Fruit fly (Drosophila melanogaster): Measurements from ENCODE around the gene Reps.

Gene Reps

dm6 chr2L:11105320-11105719 is 1.1 kb downstream of the Reps start:
- TF ChIP-seq pan (optimal IDR thresholded peaks at IDR 0.05) (no peak), usp (GFP tag; optimal IDR thresholded peaks at IDR 0.05) (no peak), Dll (optimal IDR thresholded peaks at IDR 0.05) (no peak), psq (optimal IDR thresholded peaks at IDR 0.05) (no peak), EcR (GFP tag; optimal IDR thresholded peaks at IDR 0.05) (no peak), CG8478 (optimal IDR thresholded peaks at IDR 0.05) (no peak)

dm6 chr2L:11100516-11101061 is 5.9 kb downstream of the Reps start, which contains the start of gene Ge-1:
Gene Ge-1 (minus strand): TSS chr2L:11100888.
- TF ChIP-seq pan (optimal IDR thresholded peaks at IDR 0.05) (no peak), EcR (GFP tag; optimal IDR thresholded peaks at IDR 0.05) (no peak), psq (optimal IDR thresholded peaks at IDR 0.05) (no peak), Dll (optimal IDR thresholded peaks at IDR 0.05) (no peak), usp (GFP tag; optimal IDR thresholded peaks at IDR 0.05) (no peak), CG8478 (optimal IDR thresholded peaks at IDR 0.05) (no peak)

- no peak for TF ChIP-seq Dll (optimal IDR thresholded peaks at IDR 0.05)
- no peak for TF ChIP-seq pan (optimal IDR thresholded peaks at IDR 0.05)
- TF ChIP-seq usp (GFP tag; optimal IDR thresholded peaks at IDR 0.05) = no peak
- TF ChIP-seq EcR (GFP tag; optimal IDR thresholded peaks at IDR 0.05) = no peak
- TF ChIP-seq CG8478 (optimal IDR thresholded peaks at IDR 0.05) = no peak
- no peak for TF ChIP-seq psq (optimal IDR thresholded peaks at IDR 0.05)
These were observed 15.3 kb downstream of the Reps start, which contains the start of gene Wdr59 for dm6 chr2L:11091111-11091510. Gene Wdr59 (plus strand): TSS chr2L:11091444.

DNA sequence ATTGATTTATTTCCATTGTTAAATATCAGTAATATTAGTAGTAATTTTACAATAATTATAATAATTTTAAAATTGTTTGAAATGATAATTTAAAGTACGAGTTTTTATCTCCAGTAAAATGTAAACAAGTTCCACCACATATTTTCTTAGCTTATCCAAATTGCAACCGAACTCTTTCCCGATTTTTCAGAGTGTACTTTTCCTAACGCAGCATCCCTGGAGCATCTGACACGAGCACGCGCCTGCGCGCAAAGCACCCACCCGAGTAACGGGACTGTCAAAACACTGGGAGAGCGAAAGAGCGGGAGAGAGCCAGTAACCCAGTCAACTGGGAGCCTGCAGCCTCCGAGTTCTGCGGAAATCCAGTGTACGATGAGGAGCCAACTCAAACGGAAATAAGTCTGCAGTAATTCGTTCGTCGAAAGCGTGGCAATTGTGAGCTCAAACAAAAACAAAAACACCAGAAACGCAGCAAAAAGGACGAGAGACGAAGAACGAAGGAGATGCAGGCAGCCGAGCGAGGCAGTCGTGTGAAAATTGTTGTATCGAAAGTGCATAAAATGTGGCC is 20.0 kb downstream of the Reps start, which contains the start of gene CG16854:
TSS of gene CG16854 (plus strand) at position 365 of the 568 bp plus-strand sequence.
- no peak for TF ChIP-seq usp (GFP tag; optimal IDR thresholded peaks at IDR 0.05)
- TF ChIP-seq Dll (optimal IDR thresholded peaks at IDR 0.05) = no peak
- no peak for TF ChIP-seq EcR (GFP tag; optimal IDR thresholded peaks at IDR 0.05)
- TF ChIP-seq pan (optimal IDR thresholded peaks at IDR 0.05) = no peak
- no peak for TF ChIP-seq psq (optimal IDR thresholded peaks at IDR 0.05)
- TF ChIP-seq CG8478 (optimal IDR thresholded peaks at IDR 0.05) = no peak

DNA sequence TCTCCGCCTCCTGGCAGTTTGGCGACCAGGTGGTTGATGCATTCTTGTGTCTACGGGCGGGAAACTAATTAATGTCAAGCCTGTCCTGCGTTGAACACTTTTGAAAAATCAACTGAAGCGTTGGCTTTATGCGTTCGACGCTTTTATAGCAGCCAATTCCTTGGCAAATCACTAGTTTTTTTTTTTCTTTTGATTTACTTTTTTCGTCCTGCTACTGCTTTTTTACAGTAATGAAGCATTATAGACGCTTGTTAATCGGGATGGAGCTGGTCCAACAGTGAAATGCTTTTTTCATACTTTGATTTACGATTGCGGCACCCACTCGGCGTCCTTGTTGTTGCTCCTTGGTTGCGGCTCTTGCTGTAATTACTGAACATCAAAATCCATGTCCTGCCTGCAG is 21.3 kb downstream of the Reps start, which contains the start of gene AstCC:
TSS of gene AstCC (minus strand) at position 101 of the 400 bp plus-strand sequence.
- no peak for TF ChIP-seq Dll (optimal IDR thresholded peaks at IDR 0.05)
- no peak for TF ChIP-seq EcR (GFP tag; optimal IDR thresholded peaks at IDR 0.05)
- no peak for TF ChIP-seq usp (GFP tag; optimal IDR thresholded peaks at IDR 0.05)
- no peak for TF ChIP-seq psq (optimal IDR thresholded peaks at IDR 0.05)
- TF ChIP-seq pan (optimal IDR thresholded peaks at IDR 0.05) = no peak
- no peak for TF ChIP-seq CG8478 (optimal IDR thresholded peaks at IDR 0.05)

DNA sequence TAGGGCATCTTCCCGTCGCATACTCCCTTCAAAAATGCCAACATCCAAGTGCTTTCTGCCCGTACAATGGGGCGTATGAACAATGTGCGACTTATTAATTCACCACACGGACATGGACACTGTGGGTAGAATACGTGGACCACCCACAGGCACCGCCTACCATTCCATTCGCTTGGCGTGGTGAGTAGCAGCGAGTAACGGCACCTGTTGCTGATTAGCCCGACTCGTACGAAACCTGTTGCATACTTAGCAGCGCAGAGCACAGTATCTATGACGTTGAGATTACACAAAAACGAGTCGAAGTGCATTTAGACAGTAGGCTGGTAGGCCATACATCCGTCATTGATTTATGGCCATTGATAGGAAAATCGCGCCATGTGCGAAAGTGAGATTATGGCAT is 24.4 kb downstream of the Reps start:
- TF ChIP-seq pan (optimal IDR thresholded peaks at IDR 0.05) = no peak

DNA sequence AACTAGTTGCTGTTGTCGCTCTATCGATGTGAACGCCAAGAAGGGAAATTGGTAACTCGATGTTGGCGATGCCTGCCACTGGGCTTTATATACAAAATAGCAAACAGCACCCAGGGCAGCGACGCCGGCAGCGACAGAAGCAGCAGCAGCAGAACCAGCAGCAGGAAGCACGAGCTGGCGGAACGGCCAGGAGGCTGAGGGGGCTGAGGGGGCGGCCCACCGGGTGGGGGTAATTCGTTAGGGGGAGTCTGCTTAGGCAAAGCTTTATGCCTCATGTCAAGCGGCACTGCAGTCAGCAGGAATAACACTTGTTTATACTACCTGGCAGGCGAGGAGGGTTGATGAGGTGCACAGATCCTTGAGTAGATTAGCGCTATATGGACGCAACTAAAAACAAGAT is 25.1 kb downstream of the Reps start, which contains the start of gene AstC:
TSS of gene AstC (minus strand) at position 63 of the 400 bp plus-strand sequence.
- no peak for TF ChIP-seq CG8478 (optimal IDR thresholded peaks at IDR 0.05)
- no peak for TF ChIP-seq pan (optimal IDR thresholded peaks at IDR 0.05)
- no peak for TF ChIP-seq EcR (GFP tag; optimal IDR thresholded peaks at IDR 0.05)
- no peak for TF ChIP-seq Dll (optimal IDR thresholded peaks at IDR 0.05)
- TF ChIP-seq psq (optimal IDR thresholded peaks at IDR 0.05) = no peak
- TF ChIP-seq usp (GFP tag; optimal IDR thresholded peaks at IDR 0.05) = no peak

DNA sequence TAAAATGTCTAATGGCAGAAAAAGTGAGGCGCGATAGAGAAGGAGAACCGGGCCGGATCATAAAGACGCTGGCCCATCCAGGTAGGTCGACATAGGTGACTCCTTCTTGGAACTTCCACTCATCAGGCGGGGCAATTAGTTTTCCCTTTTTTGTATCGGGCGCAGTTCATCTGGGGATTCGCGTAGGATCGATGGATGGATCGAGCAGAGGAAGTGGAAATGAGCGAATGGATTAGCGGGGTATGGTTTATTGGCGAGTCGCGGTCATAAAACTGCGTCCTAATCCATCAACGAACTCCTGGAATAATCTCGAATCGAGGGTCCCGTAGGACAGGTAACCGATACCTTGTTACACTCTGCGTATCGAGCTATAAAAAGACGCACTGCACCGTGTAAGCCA is 31.3 kb downstream of the Reps start, which contains the start of gene CG43725:
TSS of gene CG43725 (plus strand) at position 400 of the 400 bp plus-strand sequence.
- no peak for TF ChIP-seq pan (optimal IDR thresholded peaks at IDR 0.05)
- no peak for TF ChIP-seq CG8478 (optimal IDR thresholded peaks at IDR 0.05)
- TF ChIP-seq psq (optimal IDR thresholded peaks at IDR 0.05) = no peak
- no peak for TF ChIP-seq Dll (optimal IDR thresholded peaks at IDR 0.05)
- TF ChIP-seq EcR (GFP tag; optimal IDR thresholded peaks at IDR 0.05) = no peak
- TF ChIP-seq usp (GFP tag; optimal IDR thresholded peaks at IDR 0.05) = no peak

DNA sequence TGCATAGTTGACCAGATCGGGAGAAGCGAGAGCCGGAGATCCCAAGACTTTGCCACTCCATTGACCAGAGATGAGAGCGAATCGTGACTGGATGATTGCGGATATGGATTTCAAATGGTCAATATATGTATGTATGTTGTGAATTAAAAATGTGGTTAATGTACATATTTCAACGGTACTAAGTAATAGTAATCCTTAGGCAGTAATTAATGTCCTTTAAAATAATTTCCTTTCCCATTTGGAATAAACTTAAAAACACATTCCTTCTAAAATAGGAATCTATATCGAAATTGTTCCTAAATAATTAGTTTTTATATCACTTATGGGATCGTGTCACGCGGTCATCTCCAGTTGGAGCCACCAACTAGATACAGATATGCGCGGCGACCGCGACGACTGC is 32.5 kb downstream of the Reps start:
- no peak for TF ChIP-seq CG8478 (optimal IDR thresholded peaks at IDR 0.05)
- no peak for TF ChIP-seq psq (optimal IDR thresholded peaks at IDR 0.05)
- TF ChIP-seq EcR (GFP tag; optimal IDR thresholded peaks at IDR 0.05) = no peak
- no peak for TF ChIP-seq Dll (optimal IDR thresholded peaks at IDR 0.05)
- TF ChIP-seq usp (GFP tag; optimal IDR thresholded peaks at IDR 0.05) = no peak
- no peak for TF ChIP-seq pan (optimal IDR thresholded peaks at IDR 0.05)

- TF ChIP-seq pan (optimal IDR thresholded peaks at IDR 0.05) = no peak
- no peak for TF ChIP-seq EcR (GFP tag; optimal IDR thresholded peaks at IDR 0.05)
- no peak for TF ChIP-seq CG8478 (optimal IDR thresholded peaks at IDR 0.05)
- TF ChIP-seq psq (optimal IDR thresholded peaks at IDR 0.05) = no peak
- TF ChIP-seq Dll (optimal IDR thresholded peaks at IDR 0.05) = no peak
- TF ChIP-seq usp (GFP tag; optimal IDR thresholded peaks at IDR 0.05) = no peak
These were observed 33.6 kb downstream of the Reps start for dm6 chr2L:11072880-11073279.

DNA sequence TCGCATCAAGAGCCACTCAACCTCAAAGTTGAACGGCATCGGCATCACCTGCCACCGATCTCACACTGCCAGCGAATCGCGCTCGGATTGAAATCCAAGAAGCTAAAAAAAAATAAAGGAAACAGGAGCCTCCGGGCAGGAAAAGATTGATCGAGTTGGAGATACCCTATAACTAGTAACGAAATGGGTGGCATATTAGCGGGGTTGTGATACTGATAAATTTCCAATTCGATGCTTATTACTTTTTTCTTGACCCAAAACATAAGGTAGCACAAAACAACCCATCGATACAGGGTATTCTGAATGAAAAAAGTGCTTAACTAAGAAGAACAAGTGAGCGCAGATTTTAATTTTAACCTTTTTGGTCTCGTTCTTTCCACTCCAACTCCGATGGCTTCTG is 34.2 kb downstream of the Reps start:
- TF ChIP-seq usp (GFP tag; optimal IDR thresholded peaks at IDR 0.05) (no peak), CG8478 (optimal IDR thresholded peaks at IDR 0.05) (no peak), pan (optimal IDR thresholded peaks at IDR 0.05) (peak; percentile 75), Dll (optimal IDR thresholded peaks at IDR 0.05) (no peak), EcR (GFP tag; optimal IDR thresholded peaks at IDR 0.05) (peak in 1 of 2 experiments; percentile 39), psq (optimal IDR thresholded peaks at IDR 0.05) (no peak)

- TF ChIP-seq psq (optimal IDR thresholded peaks at IDR 0.05) = no peak
- no peak for TF ChIP-seq CG8478 (optimal IDR thresholded peaks at IDR 0.05)
- TF ChIP-seq EcR (GFP tag; optimal IDR thresholded peaks at IDR 0.05) = no peak
These were observed 35.6 kb downstream of the Reps start, which contains the start of gene CG14915 for dm6 chr2L:11070862-11071261. Gene CG14915 (plus strand): TSS chr2L:11071027.

Measured in whole organism.